Fruit fly (Drosophila melanogaster) whole organism, embryonic: Measurements from ENCODE around the gene CG2145.
A peak's percentile ranks its signal among the peaks of the same experiment; 100 is the strongest.

ENCODE experiments used
- BEAF-32 ChIP-seq: fragments of 200-800 bp; sonication (Bioruptor generic); optimal IDR thresholded peaks from 3 replicates; lab custom pipeline; 2017; ENCODE audit warnings: missing biosample characterization, missing genetic modification characterization, mild to moderate bottlenecking, moderate library complexity, missing genetic modification reagents
- CG10366 ChIP-seq: fragments of 200-800 bp; sonication (Bioruptor generic); IDR thresholded peaks from 2 replicates; pipeline ENCODE4 v1.3.6; 2022; ENCODE audit warnings: missing biosample characterization, missing genetic modification characterization
- CG11085 ChIP-seq: fragments of 200-800 bp; sonication (Bioruptor generic); IDR thresholded peaks from 2 replicates; pipeline ENCODE4 v1.3.6; 2022; ENCODE audit warnings: missing biosample characterization, missing genetic modification characterization
- CG13296 ChIP-seq: fragments of 200-800 bp; sonication (Bioruptor generic); optimal IDR thresholded peaks from 3 replicates; lab custom pipeline; 2018; ENCODE audit warnings: missing biosample characterization, mild to moderate bottlenecking, missing genetic modification characterization
- CG1602 ChIP-seq: fragments of 200-800 bp; sonication (Bioruptor generic); optimal IDR thresholded peaks from 3 replicates; lab custom pipeline; 2016; ENCODE audit warnings: missing biosample characterization, missing genetic modification characterization
- CG17612 ChIP-seq: fragments of 200-800 bp; sonication (Bioruptor generic); IDR thresholded peaks from 2 replicates; pipeline ENCODE4 v1.3.6; 2022; ENCODE audit warnings: missing biosample characterization, missing genetic modification characterization
- CG18011 ChIP-seq: fragments of 200-800 bp; sonication (Bioruptor generic); optimal IDR thresholded peaks from 2 replicates; lab custom pipeline; 2017; ENCODE audit warnings: missing biosample characterization, missing genetic modification characterization, mild to moderate bottlenecking, moderate library complexity, missing genotype
- CG4282 ChIP-seq: fragments of 200-800 bp; sonication (Bioruptor generic); optimal IDR thresholded peaks from 2 replicates; lab custom pipeline; 2016; ENCODE audit warnings: missing biosample characterization, missing genetic modification characterization
- CG43689 ChIP-seq: fragments of 200-800 bp; sonication (Bioruptor generic); IDR thresholded peaks from 2 replicates; pipeline ENCODE4 v1.3.6; 2022; ENCODE audit warnings: missing biosample characterization, missing genetic modification characterization
- CG4617 ChIP-seq: fragments of 200-800 bp; sonication (Bioruptor generic); optimal IDR thresholded peaks from 3 replicates; lab custom pipeline; 2016; ENCODE audit warnings: missing biosample characterization, missing genetic modification characterization, borderline replicate concordance
- CG8281 ChIP-seq: fragments of 200-800 bp; sonication (Bioruptor generic); optimal IDR thresholded peaks from 2 replicates; lab custom pipeline; 2018; ENCODE audit warnings: missing biosample characterization, mild to moderate bottlenecking, missing genetic modification characterization, moderate library complexity
- CG8359 ChIP-seq: fragments of 200-800 bp; sonication (Bioruptor generic); optimal IDR thresholded peaks from 2 replicates; lab custom pipeline; 2017; ENCODE audit warnings: missing biosample characterization, mild to moderate bottlenecking, missing genetic modification characterization, borderline replicate concordance
- CG8388 ChIP-seq: fragments of 200-800 bp; sonication (Bioruptor generic); optimal IDR thresholded peaks from 2 replicates; lab custom pipeline; 2019; ENCODE audit warnings: missing biosample characterization, mild to moderate bottlenecking, missing genetic modification characterization, moderate library complexity
- CG8924 ChIP-seq: fragments of 200-800 bp; optimal IDR thresholded peaks from 3 replicates; lab custom pipeline; 2019; ENCODE audit warnings: missing biosample characterization, mild to moderate bottlenecking, missing genetic modification characterization, moderate library complexity
- D19A ChIP-seq: fragments of 200-800 bp; optimal IDR thresholded peaks from 3 replicates; lab custom pipeline; 2019; ENCODE audit warnings: missing biosample characterization, mild to moderate bottlenecking, missing genetic modification characterization, moderate library complexity
- Dad ChIP-seq: fragments of 200-800 bp; sonication (Bioruptor generic); optimal IDR thresholded peaks from 3 replicates; lab custom pipeline; 2016; ENCODE audit warnings: missing biosample characterization, missing genetic modification characterization
- Dbx ChIP-seq: fragments of 200-800 bp; sonication (Bioruptor generic); IDR thresholded peaks from 3 replicates; pipeline ENCODE4 v1.3.6; 2022; ENCODE audit warnings: missing biosample characterization, missing genetic modification characterization
- E2f1 ChIP-seq: fragments of 200-800 bp; sonication (Bioruptor generic); IDR thresholded peaks from 2 replicates; pipeline ENCODE4 v1.3.6; 2022; ENCODE audit warnings: missing biosample characterization, missing genetic modification characterization
- HLH54F ChIP-seq: fragments of 200-800 bp; sonication (Bioruptor generic); optimal IDR thresholded peaks from 3 replicates; lab custom pipeline; 2016; ENCODE audit warnings: missing biosample characterization, missing genetic modification characterization
- Lim3 ChIP-seq: fragments of 200-800 bp; sonication (Bioruptor generic); IDR thresholded peaks from 2 replicates; pipeline ENCODE4 v1.3.6; 2022; ENCODE audit warnings: missing biosample characterization, missing genetic modification characterization
- Six4 ChIP-seq: fragments of 200-800 bp; sonication (Bioruptor generic); optimal IDR thresholded peaks from 2 replicates; lab custom pipeline; 2016; ENCODE audit warnings: missing biosample characterization, missing genetic modification characterization
- Sry-β ChIP-seq: fragments of 200-800 bp; sonication (Bioruptor generic); optimal IDR thresholded peaks from 2 replicates; lab custom pipeline; 2018; ENCODE audit warnings: missing biosample characterization, mild to moderate bottlenecking, missing genetic modification characterization, moderate library complexity
- ash1 ChIP-seq: fragments of 200-800 bp; sonication (Bioruptor generic); optimal IDR thresholded peaks from 2 replicates; lab custom pipeline; 2018; ENCODE audit warnings: missing biosample characterization, mild to moderate bottlenecking, missing genetic modification characterization
- ato ChIP-seq: fragments of 200-800 bp; sonication (Bioruptor generic); IDR thresholded peaks from 2 replicates; pipeline ENCODE4 v1.3.6; 2022; ENCODE audit warnings: missing biosample characterization, missing genetic modification characterization; ENCODE audit not compliant: partially characterized antibody
- cato ChIP-seq: fragments of 200-800 bp; sonication (Bioruptor generic); optimal IDR thresholded peaks from 2 replicates; lab custom pipeline; 2016; ENCODE audit warnings: missing biosample characterization, missing genetic modification characterization, borderline replicate concordance
- chm ChIP-seq: fragments of 200-800 bp; sonication (Bioruptor generic); IDR thresholded peaks from 2 replicates; pipeline ENCODE4 v1.3.6; 2022; ENCODE audit warnings: missing biosample characterization, missing genetic modification characterization
- cwo ChIP-seq: fragments of 200-800 bp; sonication (Bioruptor generic); optimal IDR thresholded peaks from 3 replicates; lab custom pipeline; 2017; ENCODE audit warnings: missing biosample characterization, missing genetic modification characterization, mild to moderate bottlenecking, moderate library complexity, missing genetic modification reagents
- disco-r ChIP-seq: fragments of 200-800 bp; sonication (Bioruptor generic); optimal IDR thresholded peaks from 2 replicates; lab custom pipeline; 2016; ENCODE audit warnings: missing biosample characterization, missing genetic modification characterization
- exex ChIP-seq: fragments of 200-800 bp; sonication (Bioruptor generic); optimal IDR thresholded peaks from 4 replicates; lab custom pipeline; 2018; ENCODE audit warnings: missing biosample characterization, mild to moderate bottlenecking, missing genetic modification characterization, moderate library complexity
- gem ChIP-seq: fragments of 200-800 bp; sonication (Bioruptor generic); optimal IDR thresholded peaks from 2 replicates; lab custom pipeline; 2019; ENCODE audit warnings: missing biosample characterization, mild to moderate bottlenecking, missing genetic modification characterization, moderate library complexity
- grn ChIP-seq: fragments of 200-800 bp; sonication (Bioruptor generic); optimal IDR thresholded peaks from 3 replicates; lab custom pipeline; 2017; ENCODE audit warnings: missing biosample characterization, missing genetic modification characterization
- ham ChIP-seq: fragments of 200-800 bp; sonication (Bioruptor generic); IDR thresholded peaks from 2 replicates; pipeline ENCODE4 v1.3.6; 2022; ENCODE audit warnings: missing biosample characterization, missing genetic modification characterization
- kah ChIP-seq: fragments of 200-800 bp; sonication (Bioruptor generic); optimal IDR thresholded peaks from 2 replicates; lab custom pipeline; 2018; ENCODE audit warnings: missing biosample characterization, mild to moderate bottlenecking, missing genetic modification characterization
- lbe ChIP-seq: fragments of 200-800 bp; sonication (Bioruptor generic); optimal IDR thresholded peaks from 2 replicates; lab custom pipeline; 2016; ENCODE audit warnings: missing biosample characterization, mild to moderate bottlenecking, missing genetic modification characterization
- mam ChIP-seq: fragments of 200-800 bp; sonication (Bioruptor generic); optimal IDR thresholded peaks from 3 replicates; lab custom pipeline; 2016; ENCODE audit warnings: missing biosample characterization, missing genetic modification characterization
- mirr ChIP-seq: fragments of 200-800 bp; sonication (Bioruptor generic); optimal IDR thresholded peaks from 3 replicates; lab custom pipeline; 2018; ENCODE audit warnings: missing biosample characterization, mild to moderate bottlenecking, missing genetic modification characterization
- nerfin-1 ChIP-seq: fragments of 200-800 bp; sonication (Bioruptor generic); optimal IDR thresholded peaks from 3 replicates; lab custom pipeline; 2019; ENCODE audit warnings: missing biosample characterization, mild to moderate bottlenecking, missing genetic modification characterization, moderate library complexity
- oc ChIP-seq: fragments of 200-800 bp; sonication (Bioruptor generic); optimal IDR thresholded peaks from 2 replicates; lab custom pipeline; 2018; ENCODE audit warnings: missing biosample characterization, mild to moderate bottlenecking, missing genetic modification characterization, moderate library complexity
- org-1 ChIP-seq: fragments of 200-800 bp; sonication (Bioruptor generic); optimal IDR thresholded peaks from 2 replicates; lab custom pipeline; 2017; ENCODE audit warnings: missing biosample characterization, missing genetic modification characterization
- repo ChIP-seq: fragments of 200-800 bp; sonication (Bioruptor generic); optimal IDR thresholded peaks from 2 replicates; lab custom pipeline; 2016; ENCODE audit warnings: missing biosample characterization, missing genetic modification characterization
- rib ChIP-seq: fragments of 200-800 bp; sonication (Bioruptor generic); IDR thresholded peaks from 2 replicates; pipeline ENCODE4 v1.3.6; 2022; ENCODE audit warnings: missing biosample characterization, missing genetic modification characterization
- salm ChIP-seq: fragments of 200-800 bp; sonication (Bioruptor generic); optimal IDR thresholded peaks from 2 replicates; lab custom pipeline; 2018; ENCODE audit warnings: missing biosample characterization, mild to moderate bottlenecking, missing genetic modification characterization
- so ChIP-seq: fragments of 200-800 bp; sonication (Bioruptor generic); IDR thresholded peaks from 3 replicates; pipeline ENCODE4 v1.3.6; 2022; ENCODE audit warnings: missing biosample characterization, missing genetic modification characterization
- sug ChIP-seq: fragments of 200-800 bp; optimal IDR thresholded peaks from 2 replicates; lab custom pipeline; 2019; ENCODE audit warnings: missing biosample characterization, mild to moderate bottlenecking, missing genetic modification characterization, moderate library complexity
- unpg ChIP-seq: fragments of 200-800 bp; sonication (Bioruptor generic); optimal IDR thresholded peaks from 3 replicates; lab custom pipeline; 2018; ENCODE audit warnings: missing biosample characterization, mild to moderate bottlenecking, missing genetic modification characterization, moderate library complexity

Gene CG2145

DNA sequence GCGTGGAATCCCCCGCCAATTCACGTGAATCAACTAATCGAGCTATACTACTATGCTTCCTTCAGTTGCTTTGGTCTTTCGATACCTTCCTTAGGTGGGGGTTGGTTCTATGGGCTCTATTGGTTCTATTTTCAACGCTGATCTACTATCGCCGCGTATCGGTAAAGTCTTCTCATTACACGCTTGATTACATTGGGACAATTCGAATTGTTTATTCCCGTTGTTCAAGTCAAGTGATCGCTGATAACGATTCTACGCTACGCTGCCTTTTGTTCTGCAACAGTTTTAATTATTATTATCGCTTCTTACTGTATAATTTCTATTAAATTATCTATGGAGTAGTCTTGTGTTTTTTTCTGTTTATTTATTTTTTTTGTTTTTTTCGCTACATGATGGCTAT, 39.6 kb upstream of the CG2145 start:
- TF ChIP-seq rib (GFP tag; lab: Robert Waterston, UW), result no peak
- no peak for TF ChIP-seq CG8359 (GFP tag; lab: Kevin White, UChicago)
- no peak for TF ChIP-seq org-1 (GFP tag; lab: Kevin White, UChicago)
- peak; percentile 91 for TF ChIP-seq exex
- TF ChIP-seq Lim3, result no peak
- TF ChIP-seq cato (GFP tag; lab: Kevin White, UChicago), result no peak
- TF ChIP-seq BEAF-32, result no peak
- TF ChIP-seq CG18011, result no peak
- TF ChIP-seq salm, result no peak
- TF ChIP-seq ham, result no peak
- no peak for TF ChIP-seq chm (GFP tag; lab: Robert Waterston, UW)
- TF ChIP-seq D19A, result no peak
- peak; percentile 39 for TF ChIP-seq mirr (GFP tag; lab: Kevin White, UChicago)
- no peak for TF ChIP-seq CG8281 (tag; lab: Kevin White, UChicago)
- no peak for TF ChIP-seq Sry-β (GFP tag; lab: Kevin White, UChicago)
- no peak for TF ChIP-seq kah
- no peak for TF ChIP-seq CG11085 (GFP tag; lab: Robert Waterston, UW)
- TF ChIP-seq ash1, result no peak
- no peak for TF ChIP-seq CG17612
- no peak for TF ChIP-seq repo (GFP tag; lab: Kevin White, UChicago)
- TF ChIP-seq sug, result peak; percentile 33
- no peak for TF ChIP-seq mam
- no peak for TF ChIP-seq CG13296 (GFP tag; lab: Kevin White, UChicago)
- no peak for TF ChIP-seq CG1602 (GFP tag; lab: Kevin White, UChicago)
- no peak for TF ChIP-seq lbe
- no peak for TF ChIP-seq CG10366 (GFP tag; lab: Robert Waterston, UW)
- no peak for TF ChIP-seq nerfin-1 (tag; lab: Kevin White, UChicago)
- TF ChIP-seq Dad (GFP tag; lab: Kevin White, UChicago), result no peak
- no peak for TF ChIP-seq so (GFP tag; lab: Robert Waterston, UW)
- no peak for TF ChIP-seq CG4282 (GFP tag; lab: Kevin White, UChicago)
- TF ChIP-seq grn, result peak; percentile 74
- no peak for TF ChIP-seq Dbx
- TF ChIP-seq unpg (GFP tag; lab: Kevin White, UChicago), result no peak
- TF ChIP-seq Six4 (GFP tag; lab: Kevin White, UChicago), result no peak
- no peak for TF ChIP-seq gem (tag; lab: Kevin White, UChicago)
- no peak for TF ChIP-seq disco-r (GFP tag; lab: Kevin White, UChicago)
- no peak for TF ChIP-seq CG8924 (tag; lab: Kevin White, UChicago)
- no peak for TF ChIP-seq CG8388
- TF ChIP-seq oc (tag; lab: Kevin White, UChicago), result no peak
- TF ChIP-seq ato (GFP tag; lab: Robert Waterston, UW), result no peak
- TF ChIP-seq CG43689 (GFP tag; lab: Robert Waterston, UW), result no peak
- TF ChIP-seq HLH54F, result no peak
- no peak for TF ChIP-seq E2f1 (GFP tag; lab: Robert Waterston, UW)
- no peak for TF ChIP-seq CG4617 (GFP tag; lab: Kevin White, UChicago)
- peak; percentile 15 for TF ChIP-seq cwo (GFP tag; lab: Kevin White, UChicago)
